Fruit fly (Drosophila melanogaster) whole organism, embryonic: ENCODE measurements around the gene Ubi-p63E.
A peak's percentile ranks its signal among the peaks of the same experiment; 100 is the strongest.

Source experiments
- B-H2 ChIP-seq: fragments of 200-800 bp; sonication (Bioruptor generic); optimal IDR thresholded peaks from 2 replicates; lab custom pipeline; 2018; ENCODE audit warnings: missing biosample characterization, mild to moderate bottlenecking, missing genetic modification characterization
- Bgb ChIP-seq: fragments of 200-800 bp; sonication (Bioruptor generic); IDR thresholded peaks from 2 replicates; pipeline ENCODE4 v1.3.6; 2022; ENCODE audit warnings: missing biosample characterization, missing genetic modification characterization; ENCODE audit not compliant: partially characterized antibody
- CG11247 ChIP-seq: fragments of 200-800 bp; sonication (Bioruptor generic); IDR thresholded peaks from 2 replicates; pipeline ENCODE4 v1.3.6; 2022; ENCODE audit warnings: missing biosample characterization, missing genetic modification characterization
- CG12769 ChIP-seq: fragments of 200-800 bp; sonication (Bioruptor generic); optimal IDR thresholded peaks from 2 replicates; lab custom pipeline; 2019; ENCODE audit warnings: missing biosample characterization, mild to moderate bottlenecking, missing genetic modification characterization, moderate library complexity
- CG14441 ChIP-seq: fragments of 200-800 bp; sonication (Bioruptor generic); IDR thresholded peaks from 2 replicates; pipeline ENCODE4 v1.3.6; 2022; ENCODE audit warnings: missing biosample characterization, missing genetic modification characterization
- CG14667 ChIP-seq: fragments of 200-800 bp; sonication (Bioruptor generic); IDR thresholded peaks from 2 replicates; pipeline ENCODE4 v1.3.6; 2022; ENCODE audit warnings: missing biosample characterization, missing genetic modification characterization
- CG1603 ChIP-seq: fragments of 200-800 bp; sonication (Bioruptor generic); optimal IDR thresholded peaks from 2 replicates; lab custom pipeline; 2019; ENCODE audit warnings: missing biosample characterization, mild to moderate bottlenecking, missing genetic modification characterization, moderate library complexity
- CG16813 ChIP-seq: fragments of 200-800 bp; sonication (Bioruptor generic); IDR thresholded peaks from 3 replicates; pipeline ENCODE4 v1.3.6; 2022; ENCODE audit warnings: missing biosample characterization, missing genetic modification characterization; ENCODE audit not compliant: partially characterized antibody
- CG17361 ChIP-seq: fragments of 200-800 bp; sonication (Bioruptor generic); IDR thresholded peaks from 3 replicates; pipeline ENCODE4 v1.3.6; 2022; ENCODE audit warnings: missing biosample characterization, missing genetic modification characterization
- CG17802 ChIP-seq: fragments of 200-800 bp; sonication (Bioruptor generic); optimal IDR thresholded peaks from 2 replicates; lab custom pipeline; 2018; ENCODE audit warnings: missing biosample characterization, mild to moderate bottlenecking, missing genetic modification characterization, moderate library complexity
- CG18011 ChIP-seq: fragments of 200-800 bp; sonication (Bioruptor generic); optimal IDR thresholded peaks from 2 replicates; lab custom pipeline; 2017; ENCODE audit warnings: missing biosample characterization, missing genetic modification characterization, mild to moderate bottlenecking, moderate library complexity, missing genotype
- CG31365 ChIP-seq: fragments of 200-800 bp; sonication (Bioruptor generic); optimal IDR thresholded peaks from 2 replicates; lab custom pipeline; 2018; ENCODE audit warnings: missing biosample characterization, mild to moderate bottlenecking, missing genetic modification characterization
- CG34422 ChIP-seq: fragments of 200-800 bp; sonication (Bioruptor generic); IDR thresholded peaks from 3 replicates; pipeline ENCODE4 v1.3.6; 2022; ENCODE audit warnings: missing biosample characterization, missing genetic modification characterization
- CG3847 ChIP-seq: fragments of 200-800 bp; sonication (Bioruptor generic); IDR thresholded peaks from 2 replicates; pipeline ENCODE4 v1.3.6; 2022; ENCODE audit warnings: missing biosample characterization, missing genetic modification characterization
- CG5953 ChIP-seq: fragments of 200-800 bp; sonication (Bioruptor generic); IDR thresholded peaks from 2 replicates; pipeline ENCODE4 v1.3.6; 2022; ENCODE audit warnings: missing biosample characterization, missing genetic modification characterization
- CG6175 ChIP-seq: fragments of 200-800 bp; sonication (Bioruptor generic); IDR thresholded peaks from 3 replicates; pipeline ENCODE4 v1.3.6; 2022; ENCODE audit warnings: missing biosample characterization, missing genetic modification characterization
- CG7357 ChIP-seq: fragments of 200-800 bp; sonication (Bioruptor generic); IDR thresholded peaks from 3 replicates; pipeline ENCODE4 v1.3.6; 2022; ENCODE audit warnings: missing biosample characterization, missing genetic modification characterization
- CG7556 ChIP-seq: fragments of 200-800 bp; sonication (Bioruptor generic); optimal IDR thresholded peaks from 2 replicates; lab custom pipeline; 2017; ENCODE audit warnings: missing biosample characterization, mild to moderate bottlenecking, missing genetic modification characterization
- CG8290 ChIP-seq, 3 experiments: fragments of 200-800 bp; sonication (Bioruptor generic); optimal IDR thresholded peaks; 2 replicates each; lab custom pipeline; 2016 to 2019; ENCODE audit warnings: missing biosample characterization in 3 of 3, missing genetic modification characterization in 3 of 3, mild to moderate bottlenecking in 2 of 3, moderate library complexity in 1 of 3
- CG9932 ChIP-seq: fragments of 200-800 bp; sonication (Bioruptor generic); IDR thresholded peaks from 2 replicates; pipeline ENCODE4 v1.3.6; 2022; ENCODE audit warnings: missing biosample characterization, missing genetic modification characterization
- CTCF ChIP-seq: fragments of 200-800 bp; sonication (Bioruptor generic); optimal IDR thresholded peaks from 2 replicates; lab custom pipeline; 2017; ENCODE audit warnings: missing biosample characterization, mild to moderate bottlenecking, missing genetic modification characterization, moderate library complexity
- Doc2 ChIP-seq: fragments of 200-800 bp; sonication (Bioruptor generic); IDR thresholded peaks from 2 replicates; pipeline ENCODE4 v1.3.6; 2022; ENCODE audit warnings: missing biosample characterization, missing genetic modification characterization
- E2f2 ChIP-seq: fragments of 200-800 bp; sonication (Bioruptor generic); IDR thresholded peaks from 2 replicates; pipeline ENCODE4 v1.3.6; 2022; ENCODE audit warnings: missing biosample characterization, missing genetic modification characterization
- HmgZ ChIP-seq: fragments of 200-800 bp; sonication (Bioruptor generic); optimal IDR thresholded peaks from 2 replicates; lab custom pipeline; 2018; ENCODE audit warnings: missing biosample characterization, mild to moderate bottlenecking, missing genetic modification characterization
- MBD-R2 ChIP-seq: fragments of 200-800 bp; sonication (Bioruptor generic); IDR thresholded peaks from 2 replicates; pipeline ENCODE4 v1.3.6; 2022; ENCODE audit warnings: missing biosample characterization, missing genetic modification characterization
- MESR4 ChIP-seq: fragments of 200-800 bp; sonication (Bioruptor generic); optimal IDR thresholded peaks from 2 replicates; lab custom pipeline; 2018; ENCODE audit warnings: missing biosample characterization, mild to moderate bottlenecking, missing genetic modification characterization, moderate library complexity
- MTF-1 ChIP-seq: fragments of 200-800 bp; sonication (Bioruptor generic); optimal IDR thresholded peaks from 2 replicates; lab custom pipeline; 2018; ENCODE audit warnings: missing biosample characterization, mild to moderate bottlenecking, missing genetic modification characterization, borderline replicate concordance
- Med ChIP-seq: fragments of 200-800 bp; sonication (Bioruptor generic); peaks from one replicate; lab custom pipeline; 2016; ENCODE audit warnings: missing biosample characterization, missing genetic modification characterization, mild to moderate bottlenecking, inconsistent platforms, moderate library complexity
- Mrtf ChIP-seq: fragments of 200-800 bp; sonication (Bioruptor generic); IDR thresholded peaks from 3 replicates; pipeline ENCODE4 v1.3.6; 2022; ENCODE audit warnings: missing biosample characterization, missing genetic modification characterization
- Pdp1 ChIP-seq, 2 experiments: fragments of 200-800 bp; sonication (Bioruptor generic); optimal IDR thresholded peaks; 3 replicates each; lab custom pipeline; 2016; ENCODE audit warnings: missing biosample characterization in 2 of 2, missing genetic modification characterization in 2 of 2, mild to moderate bottlenecking in 1 of 2, moderate library complexity in 1 of 2
- Rx ChIP-seq: fragments of 200-800 bp; sonication (Bioruptor generic); IDR thresholded peaks from 2 replicates; pipeline ENCODE4 v1.3.6; 2022; ENCODE audit warnings: missing biosample characterization, missing genetic modification characterization
- Trl ChIP-seq, 3 experiments: fragments of >200 bp in 2 of 3; fragments of 200-800 bp in 1 of 3; sonication (Bioruptor generic) in 1 of 3; optimal IDR thresholded peaks; 2 replicates in 1 of 3; 3 replicates in 2 of 3; lab custom pipeline; 2016 to 2017; ENCODE audit warnings: missing biosample characterization in 1 of 3, missing genetic modification characterization in 1 of 3
- Xbp1 ChIP-seq: fragments of 200-800 bp; sonication (Bioruptor generic); optimal IDR thresholded peaks from 3 replicates; lab custom pipeline; 2016; ENCODE audit warnings: missing biosample characterization, mild to moderate bottlenecking, missing genetic modification characterization
- az2 ChIP-seq: fragments of 200-800 bp; sonication (Bioruptor generic); optimal IDR thresholded peaks from 3 replicates; lab custom pipeline; 2016; ENCODE audit warnings: missing biosample characterization, missing genetic modification characterization
- bbx ChIP-seq: fragments of 200-800 bp; sonication (Bioruptor generic); IDR thresholded peaks from 2 replicates; pipeline ENCODE4 v1.3.6; 2022; ENCODE audit warnings: missing biosample characterization, missing genetic modification characterization; ENCODE audit not compliant: partially characterized antibody
- ci ChIP-seq: fragments of 200-800 bp; sonication (Bioruptor generic); IDR thresholded peaks from 3 replicates; pipeline ENCODE4 v1.3.6; 2022; ENCODE audit warnings: missing biosample characterization, missing genetic modification characterization
- dimm ChIP-seq: fragments of 200-800 bp; sonication (Bioruptor generic); IDR thresholded peaks from 2 replicates; pipeline ENCODE4 v1.3.6; 2022; ENCODE audit warnings: missing biosample characterization, missing genetic modification characterization
- eve ChIP-seq, 2 experiments: fragments of >200 bp; optimal IDR thresholded peaks; 2 replicates each; lab custom pipeline; 2017; ENCODE audit warnings: missing biosample characterization in 2 of 2, missing genetic modification characterization in 2 of 2
- inv ChIP-seq: fragments of 200-800 bp; sonication (Bioruptor generic); IDR thresholded peaks from 2 replicates; pipeline ENCODE4 v1.3.6; 2022; ENCODE audit warnings: missing biosample characterization, missing genetic modification characterization; ENCODE audit not compliant: partially characterized antibody
- lilli ChIP-seq: fragments of 200-800 bp; sonication (Bioruptor generic); optimal IDR thresholded peaks from 3 replicates; lab custom pipeline; 2016; ENCODE audit warnings: missing biosample characterization, missing genetic modification characterization
- nom ChIP-seq: fragments of 200-800 bp; sonication (Bioruptor generic); optimal IDR thresholded peaks from 2 replicates; lab custom pipeline; 2017; ENCODE audit warnings: missing biosample characterization, missing genetic modification characterization, mild to moderate bottlenecking, moderate library complexity, missing genetic modification reagents
- prd ChIP-seq, 3 experiments: fragments of >200 bp in 2 of 3; fragments of 200-800 bp in 1 of 3; sonication (Bioruptor generic) in 1 of 3; optimal IDR thresholded peaks in 2 of 3; IDR thresholded peaks in 1 of 3; 2 replicates in 2 of 3; 3 replicates in 1 of 3; pipeline versions ENCODE4 v1.3.6 to Lab custom; 2017 to 2022; ENCODE audit warnings: missing biosample characterization in 1 of 3, missing genetic modification characterization in 1 of 3
- pzg ChIP-seq: fragments of 200-800 bp; sonication (Bioruptor generic); optimal IDR thresholded peaks from 3 replicates; lab custom pipeline; 2018; ENCODE audit warnings: missing biosample characterization, mild to moderate bottlenecking, missing genetic modification characterization, moderate library complexity
- sim ChIP-seq: fragments of 200-800 bp; sonication (Bioruptor generic); IDR thresholded peaks from 2 replicates; pipeline ENCODE4 v1.3.6; 2022; ENCODE audit warnings: missing biosample characterization, missing genetic modification characterization
- slbo ChIP-seq: fragments of 200-800 bp; sonication (Bioruptor generic); IDR thresholded peaks from 2 replicates; pipeline ENCODE4 v1.3.6; 2022; ENCODE audit warnings: missing biosample characterization, missing genetic modification characterization
- slp2 ChIP-seq: fragments of 200-800 bp; sonication (Bioruptor generic); optimal IDR thresholded peaks from 2 replicates; lab custom pipeline; 2016; ENCODE audit warnings: missing biosample characterization, missing genetic modification characterization
- ssp ChIP-seq: fragments of 200-800 bp; sonication (Bioruptor generic); IDR thresholded peaks from 2 replicates; pipeline ENCODE4 v1.3.6; 2022; ENCODE audit warnings: missing biosample characterization, missing genetic modification characterization
- sug ChIP-seq: fragments of 200-800 bp; optimal IDR thresholded peaks from 2 replicates; lab custom pipeline; 2019; ENCODE audit warnings: missing biosample characterization, mild to moderate bottlenecking, missing genetic modification characterization, moderate library complexity
- trem ChIP-seq: fragments of 200-800 bp; optimal IDR thresholded peaks from 3 replicates; lab custom pipeline; 2019; ENCODE audit warnings: missing biosample characterization, mild to moderate bottlenecking, missing genetic modification characterization, moderate library complexity

Ubi-p63E gene

DNA sequence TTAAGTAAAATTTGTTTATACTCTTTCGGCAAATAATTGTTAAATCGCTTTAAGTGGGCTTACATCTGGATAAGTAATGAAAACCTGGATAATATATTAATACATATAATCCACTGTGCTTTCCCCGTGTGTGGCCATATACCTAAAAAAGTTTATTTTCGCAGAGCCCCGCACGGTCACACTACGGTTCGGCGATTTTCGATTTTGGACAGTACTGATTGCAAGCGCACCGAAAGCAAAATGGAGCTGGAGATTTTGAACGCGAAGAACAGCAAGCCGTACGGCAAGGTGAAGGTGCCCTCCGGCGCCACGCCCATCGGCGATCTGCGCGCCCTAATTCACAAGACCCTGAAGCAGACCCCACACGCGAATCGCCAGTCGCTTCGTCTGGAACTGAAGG is 317 bp upstream of the Ubi-p63E start, which contains the start of gene Sc2 (continued):
- TF ChIP-seq CG18011 (GFP tag; lab: Kevin White, UChicago) (no peak), MTF-1 (peak; percentile 29), Xbp1 (no peak), eve (GFP tag; optimal IDR thresholded peaks at IDR 0.05; lab: Kevin White, UChicago) (no peak), lilli (GFP tag; lab: Kevin White, UChicago) (peak; percentile 41), CG6175 (GFP tag; lab: Robert Waterston, UW) (no peak), ci (GFP tag; lab: Robert Waterston, UW) (0 out of 3 replicates have a peak, but pooled peaks have one; percentile 9), bbx (GFP tag; lab: Robert Waterston, UW) (peak; percentile 53; the same call in 1 of the 2 replicates), CG14667 (GFP tag; lab: Robert Waterston, UW) (no peak), Bgb (GFP tag; lab: Robert Waterston, UW) (peak; percentile 55; the same call in 1 of the 2 replicates), pzg (GFP tag; lab: Kevin White, UChicago) (peak; percentile 49), HmgZ (tag; lab: Kevin White, UChicago) (peak; percentile 14), CG5953 (no peak), prd (optimal IDR thresholded peaks at IDR 0.05; lab: Kevin White, UChicago) (no peak), prd (GFP tag; IDR thresholded peaks at IDR 0.05; lab: Robert Waterston, UW) (no peak), Trl (optimal IDR thresholded peaks at IDR 0.05; lab: Kevin White, UChicago) (no peak), Trl (GFP tag; optimal IDR thresholded peaks at IDR 0.05; lab: Kevin White, UChicago) (no peak), CG1603 (tag; lab: Kevin White, UChicago) (peak; percentile 4), CG12769 (tag; lab: Kevin White, UChicago) (peak; percentile 28), CTCF (GFP tag; lab: Kevin White, UChicago) (no peak), CG17802 (no peak), Pdp1 (GFP tag; optimal IDR thresholded peaks at IDR 0.05; lab: Kevin White, UChicago) (peak in 1 of 2 experiments; percentile 36), MBD-R2 (GFP tag; lab: Robert Waterston, UW) (peak; percentile 67), ssp (GFP tag; lab: Robert Waterston, UW) (peak; percentile 42; the same call in 1 of the 2 replicates), CG17361 (no peak), Rx (GFP tag; lab: Robert Waterston, UW) (0 out of 2 replicates have a peak, but pooled peaks have one; percentile 5), dimm (GFP tag; lab: Robert Waterston, UW) (no peak), CG8290 (GFP tag; optimal IDR thresholded peaks at IDR 0.05; lab: Kevin White, UChicago) (no peak), CG8290 (tag; optimal IDR thresholded peaks at IDR 0.05; lab: Kevin White, UChicago) (peak in 1 of 2 experiments; percentile 62), MESR4 (GFP tag; lab: Kevin White, UChicago) (peak; percentile 65), trem (tag; lab: Kevin White, UChicago) (peak; percentile 2), CG14441 (GFP tag; lab: Robert Waterston, UW) (0 out of 2 replicates have a peak, but pooled peaks have one; percentile 9), B-H2 (GFP tag; lab: Kevin White, UChicago) (peak; percentile 30), sug (tag; lab: Kevin White, UChicago) (peak; percentile 8), CG7556 (no peak), az2 (GFP tag; lab: Kevin White, UChicago) (no peak), CG31365 (tag; lab: Kevin White, UChicago) (no peak), slp2 (no peak), E2f2 (GFP tag; lab: Robert Waterston, UW) (peak; percentile 49), CG34422 (GFP tag; lab: Robert Waterston, UW) (peak; percentile 31; the same call in 1 of the 3 replicates), sim (0 out of 2 replicates have a peak, but pooled peaks have one; percentile 50), CG7357 (GFP tag; lab: Robert Waterston, UW) (0 out of 3 replicates have a peak, but pooled peaks have one; percentile 4), CG11247 (GFP tag; lab: Robert Waterston, UW) (0 out of 2 replicates have a peak, but pooled peaks have one; percentile 21), Mrtf (no peak), nom (GFP tag; lab: Kevin White, UChicago) (peak; percentile 21), Doc2 (no peak), slbo (GFP tag; lab: Robert Waterston, UW) (peak; percentile 53; the same call in 1 of the 2 replicates), CG3847 (GFP tag; lab: Robert Waterston, UW) (peak; percentile 49), CG9932 (peak; percentile 78), Med (GFP tag; lab: Kevin White, UChicago) (peak; percentile 71), CG16813 (GFP tag; lab: Robert Waterston, UW) (0 out of 3 replicates have a peak, but pooled peaks have one; percentile 16), inv (no peak)
